Worm (Caenorhabditis elegans) whole organism, early embryonic: ENCODE data around the gene ges-1.

Source experiments
- B0310.2 ChIP-seq: sonication (generic microtip); optimal IDR thresholded peaks from 2 replicates; lab custom pipeline; 2016; ENCODE audit warnings: mild to moderate bottlenecking, missing genetic modification characterization, missing compliant biosample characterization
- F13C5.2 ChIP-seq: sonication (generic microtip); optimal IDR thresholded peaks from 2 replicates; lab custom pipeline; 2017; ENCODE audit warnings: mild to moderate bottlenecking, missing genetic modification characterization, inconsistent platforms, missing compliant biosample characterization
- ama-1 ChIP-seq: fragments of 150-350 bp; optimal IDR thresholded peaks from 2 replicates; lab custom pipeline; 2014
- ceh-13 ChIP-seq: fragments of 200-800 bp; sonication (Bioruptor generic); optimal IDR thresholded peaks from 2 replicates; lab custom pipeline; 2018; ENCODE audit warnings: mild to moderate bottlenecking, missing genetic modification characterization, missing compliant biosample characterization
- ceh-36 ChIP-seq: sonication (generic microtip); optimal IDR thresholded peaks from 2 replicates; lab custom pipeline; 2016; ENCODE audit warnings: missing genetic modification characterization, inconsistent platforms, missing compliant biosample characterization
- flt-1 ChIP-seq: fragments of 200-800 bp; sonication (Bioruptor generic); IDR thresholded peaks from 2 replicates; pipeline ENCODE4 v1.3.6; 2022; ENCODE audit warnings: missing genetic modification characterization, missing compliant biosample characterization
- hmbx-1 ChIP-seq: sonication (generic microtip); optimal IDR thresholded peaks from 2 replicates; lab custom pipeline; 2016; ENCODE audit warnings: mild to moderate bottlenecking, missing genetic modification characterization, missing compliant biosample characterization
- pes-1 ChIP-seq: fragments of 200-800 bp; sonication (Bioruptor generic); IDR thresholded peaks from 2 replicates; pipeline ENCODE4 v1.3.6; 2022; ENCODE audit warnings: missing genetic modification reagents, missing genetic modification characterization, missing compliant biosample characterization
- scrt-1 ChIP-seq: fragments of 200-800 bp; sonication (Bioruptor generic); IDR thresholded peaks from 2 replicates; pipeline ENCODE4 v1.3.6; 2022; ENCODE audit warnings: missing genetic modification characterization, missing compliant biosample characterization

ce11 chrV:1390415-1390814 is 41.5 kb downstream of the ges-1 start:
- TF ChIP-seq flt-1 (GFP tag; lab: Robert Waterston, UW) = no peak
- no peak for TF ChIP-seq ama-1 (lab: Kevin White, UChicago)
- no peak for TF ChIP-seq ceh-36
- no peak for TF ChIP-seq ceh-13
- TF ChIP-seq F13C5.2 = no peak
- no peak for TF ChIP-seq pes-1
- no peak for TF ChIP-seq hmbx-1 (tag; lab: Kevin White, UChicago)
- TF ChIP-seq B0310.2 (tag; lab: Kevin White, UChicago) = no peak
- TF ChIP-seq scrt-1 (GFP tag; lab: Robert Waterston, UW) = no peak
